Fruit fly (Drosophila melanogaster): ENCODE results near the gene CG43386.

The CG43386 gene

DNA sequence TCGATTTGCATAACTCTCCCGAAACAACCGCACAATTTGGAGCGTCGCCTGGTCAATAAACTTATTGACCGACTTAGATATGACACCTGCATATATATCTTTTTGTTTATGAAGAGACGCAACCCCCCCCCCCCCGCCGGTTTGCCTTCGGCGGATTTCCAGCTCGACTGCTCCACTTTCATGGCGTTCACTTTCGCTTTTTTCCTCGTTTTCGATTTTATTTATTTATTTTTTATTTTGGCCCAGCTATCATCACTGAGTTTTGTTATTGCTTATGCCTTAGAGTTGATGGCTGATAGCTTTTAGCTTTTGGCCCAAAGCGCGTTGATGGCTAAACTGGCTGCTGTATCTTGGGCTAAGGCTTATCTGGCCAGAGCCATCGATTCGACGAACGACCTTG lies 1.2 kb downstream of the CG43386 start:
- TF ChIP-seq CG17801 (GFP tag; optimal IDR thresholded peaks at IDR 0.05; ENCODE audit: partially characterized antibody) = no peak

dm6 chrX:9964778-9965291 lies 12.4 kb downstream of the CG43386 start, which contains the start of the genes CG1791 and CG1889:
Gene CG1791 (minus strand): TSS chrX:9964878.
Gene CG1889 (plus strand): TSS chrX:9965241.
- TF ChIP-seq CG17801 (GFP tag; optimal IDR thresholded peaks at IDR 0.05; ENCODE audit: partially characterized antibody) = no peak

DNA sequence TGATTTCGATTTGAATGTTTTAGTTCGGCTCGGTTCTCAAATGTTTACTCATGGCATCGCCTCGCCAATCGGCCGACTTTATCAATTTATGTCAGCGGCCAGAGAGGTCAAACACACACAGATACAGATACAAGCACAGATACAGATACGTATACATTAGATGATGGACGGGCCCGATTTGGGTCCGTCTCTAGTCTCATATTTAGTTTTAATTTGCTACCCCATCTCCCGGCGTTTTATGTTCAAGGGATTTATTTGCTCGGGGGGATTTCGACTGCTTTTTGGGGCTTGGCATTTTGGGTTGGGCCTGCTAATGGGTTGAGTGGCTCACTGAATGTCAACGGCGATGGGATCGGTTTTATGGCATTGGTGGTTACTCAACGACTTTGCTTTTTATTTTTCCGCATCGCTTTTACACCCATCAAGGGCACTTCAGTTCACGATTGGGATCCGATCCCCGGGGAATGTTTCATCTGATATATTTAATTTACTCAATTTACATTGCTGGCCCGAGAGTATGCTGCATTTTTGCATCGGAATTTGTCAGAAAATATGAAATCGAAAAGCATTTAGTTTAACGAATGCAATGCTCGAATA lies 44.8 kb downstream of the CG43386 start:
- no peak for TF ChIP-seq CG17801 (GFP tag; optimal IDR thresholded peaks at IDR 0.05; ENCODE audit: partially characterized antibody)

dm6 chrX:9930882-9931281 lies 46.3 kb downstream of the CG43386 start, which contains the start of gene Idgf4:
Gene Idgf4 (minus strand): TSS chrX:9930948.
- no peak for TF ChIP-seq CG17801 (GFP tag; optimal IDR thresholded peaks at IDR 0.05; ENCODE audit: partially characterized antibody)

Data from ovary, adult (tissue).